Fruit fly (Drosophila melanogaster): ENCODE measurements around the gene cnir.

DNA sequence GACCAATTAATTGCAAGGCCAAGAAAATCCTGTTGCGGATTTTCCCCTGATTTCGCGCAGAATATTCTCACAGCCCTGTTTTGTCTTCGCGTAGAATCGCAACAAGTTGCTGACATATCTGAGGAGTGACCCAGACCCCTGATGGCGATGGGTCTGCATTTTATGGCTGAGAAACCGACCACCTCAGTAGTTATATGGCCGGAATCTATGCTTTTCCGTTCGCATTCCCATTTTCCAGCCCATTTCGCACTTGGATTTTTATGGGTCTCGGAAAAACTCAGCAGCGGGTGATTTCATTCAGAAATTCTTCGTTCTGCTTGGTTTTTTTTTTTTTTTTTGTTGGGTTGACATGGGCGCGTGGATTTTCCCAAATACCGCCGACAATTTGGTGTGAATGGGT lies 43.3 kb upstream of the cnir start:
- TF ChIP-seq tj (GFP tag; optimal IDR thresholded peaks at IDR 0.05) (no peak), pad (GFP tag; optimal IDR thresholded peaks at IDR 0.05) (no peak), bab1 (GFP tag; optimal IDR thresholded peaks at IDR 0.05) (no peak)

Data from whole organism, adult.